Worm (Caenorhabditis elegans) whole organism, late embryonic: ENCODE measurements around the gene Y48E1C.4.

Experiments
- ceh-6 ChIP-seq: fragments of 200-800 bp; sonication (Bioruptor generic); optimal IDR thresholded peaks from 2 replicates; lab custom pipeline; 2018; ENCODE audit warnings: mild to moderate bottlenecking, missing genetic modification characterization, missing compliant biosample characterization
- che-1 ChIP-seq: sonication (generic microtip); optimal IDR thresholded peaks from 2 replicates; lab custom pipeline; 2016; ENCODE audit warnings: mild to moderate bottlenecking, missing genetic modification characterization, missing compliant biosample characterization
- pag-3 ChIP-seq: sonication (generic microtip); optimal IDR thresholded peaks from 2 replicates; lab custom pipeline; 2016; ENCODE audit warnings: missing compliant biosample characterization, missing genetic modification characterization, borderline replicate concordance
- sox-4 ChIP-seq: sonication (generic microtip); optimal IDR thresholded peaks from 2 replicates; lab custom pipeline; 2017; ENCODE audit warnings: mild to moderate bottlenecking, missing genetic modification characterization, inconsistent platforms, missing compliant biosample characterization
- zip-5 ChIP-seq: sonication (generic microtip); optimal IDR thresholded peaks from 2 replicates; lab custom pipeline; 2016; ENCODE audit warnings: missing genetic modification characterization, missing compliant biosample characterization

DNA sequence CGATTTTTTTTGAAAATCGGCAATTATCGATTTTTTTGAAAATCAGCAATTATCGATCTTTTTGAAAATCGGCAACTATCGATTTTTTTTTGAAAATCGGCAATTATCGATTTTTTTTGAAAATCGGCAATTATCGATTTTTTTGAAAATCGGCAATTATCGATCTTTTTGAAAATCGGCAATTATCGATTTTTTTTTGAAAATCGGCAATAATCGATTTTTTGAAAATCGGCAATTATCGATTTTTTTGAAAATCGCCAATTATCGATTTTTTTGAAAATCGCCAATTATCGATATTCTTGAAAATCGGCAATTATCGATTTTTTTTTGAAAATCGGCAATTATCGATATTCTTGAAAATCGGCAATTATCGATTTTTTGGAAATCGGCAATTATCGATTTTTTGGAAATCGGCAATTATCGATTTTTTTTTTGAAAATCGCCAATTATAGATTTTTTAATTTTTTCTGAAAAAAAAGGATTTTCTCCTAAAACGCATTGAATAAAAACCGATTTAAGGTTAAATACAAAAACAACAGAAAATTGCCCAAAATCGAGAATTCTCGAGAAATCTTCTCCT lies 19.1 kb downstream of the Y48E1C.4 start:
- TF ChIP-seq ceh-6 (GFP tag; lab: Kevin White, UChicago) = no peak
- no peak for TF ChIP-seq sox-4 (tag; lab: Kevin White, UChicago)
- no peak for TF ChIP-seq pag-3 (tag; lab: Kevin White, UChicago)
- no peak for TF ChIP-seq che-1 (tag; lab: Kevin White, UChicago)
- no peak for TF ChIP-seq zip-5 (tag; lab: Kevin White, UChicago)
